Worm (Caenorhabditis elegans) whole organism, L3 larva: ENCODE measurements around the gene coq-2.

Source experiments
- ceh-16 ChIP-seq: sonication (generic microtip); optimal IDR thresholded peaks from 2 replicates; lab custom pipeline; 2017; ENCODE audit warnings: missing biosample characterization, missing genetic modification characterization
- egl-27 ChIP-seq: sonication (generic microtip); optimal IDR thresholded peaks from 4 replicates; lab custom pipeline; 2017; ENCODE audit warnings: missing biosample characterization, missing genetic modification reagents, missing genetic modification characterization
- hmg-11 ChIP-seq: sonication (generic microtip); optimal IDR thresholded peaks from 2 replicates; lab custom pipeline; 2016; ENCODE audit warnings: missing genetic modification characterization, missing compliant biosample characterization
- lin-39 ChIP-seq: fragments of 150-350 bp; optimal IDR thresholded peaks from 2 replicates; lab custom pipeline; 2018; ENCODE audit warnings: missing biosample characterization, missing genetic modification reagents, missing genetic modification characterization
- nfya-1 ChIP-seq: sonication (generic microtip); optimal IDR thresholded peaks from 2 replicates; lab custom pipeline; 2017; ENCODE audit warnings: missing genetic modification characterization, mild to moderate bottlenecking, missing compliant biosample characterization, antibody characterized with exemption, moderate library complexity; ENCODE audit not compliant: insufficient read depth
- pha-4 ChIP-seq: fragments of 150-350 bp; optimal IDR thresholded peaks from 2 replicates; lab custom pipeline; 2014; ENCODE audit warnings: missing biosample characterization, missing genetic modification reagents, missing genetic modification characterization
- unc-62 ChIP-seq: fragments of 150-350 bp; sonication (generic microtip); optimal IDR thresholded peaks from 4 replicates; lab custom pipeline; 2014; ENCODE audit warnings: missing biosample characterization, missing genetic modification reagents, missing genetic modification characterization

DNA sequence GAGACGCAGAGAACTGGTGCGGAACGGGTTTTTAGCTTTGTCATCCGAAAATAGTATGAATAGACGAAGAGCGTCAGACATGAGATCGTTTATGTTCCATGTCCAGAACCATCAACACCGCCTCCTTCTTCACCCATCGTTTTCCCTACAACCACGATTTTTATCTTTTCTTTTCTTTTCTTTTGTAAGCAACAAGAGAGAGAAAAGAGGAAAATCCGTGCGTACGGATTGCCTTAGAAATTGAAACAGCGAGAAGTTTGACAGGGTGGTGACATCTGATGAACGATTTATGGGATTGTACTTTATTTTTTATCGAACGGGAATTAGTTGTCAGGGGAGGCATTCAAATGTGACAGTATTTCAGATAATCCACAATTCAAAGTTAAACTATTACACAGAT lies 10.0 kb downstream of the coq-2 start, which contains the start of gene abu-13:
- no peak for TF ChIP-seq egl-27 (tag; lab: Kevin White, UChicago)
- TF ChIP-seq nfya-1 (tag; lab: Kevin White, UChicago) = no peak
- TF ChIP-seq lin-39 (tag; lab: Kevin White, UChicago) = no peak
- no peak for TF ChIP-seq ceh-16 (tag; lab: Kevin White, UChicago)
- TF ChIP-seq hmg-11 (tag; lab: Kevin White, UChicago) = no peak
- TF ChIP-seq pha-4 = no peak
- no peak for TF ChIP-seq unc-62 (GFP tag; lab: Kevin White, UChicago)
